Worm (Caenorhabditis elegans) whole organism, late embryonic: Measurements from ENCODE around the gene W03B1.9.

Experiments used
- C38D4.7 ChIP-seq: fragments of 200-800 bp; sonication (Bioruptor generic); optimal IDR thresholded peaks from 2 replicates; lab custom pipeline; 2018; ENCODE audit warnings: mild to moderate bottlenecking, missing genetic modification characterization, moderate library complexity, missing compliant biosample characterization
- elt-2 ChIP-seq: sonication (generic microtip); optimal IDR thresholded peaks from 2 replicates; lab custom pipeline; 2016; ENCODE audit warnings: missing genetic modification reagents, missing genetic modification characterization, missing compliant biosample characterization
- ets-4 ChIP-seq: sonication (generic microtip); optimal IDR thresholded peaks from 2 replicates; lab custom pipeline; 2016; ENCODE audit warnings: missing genetic modification characterization, missing compliant biosample characterization
- fkh-10 ChIP-seq: fragments of 150-350 bp; optimal IDR thresholded peaks from 2 replicates; lab custom pipeline; 2014; ENCODE audit warnings: missing biosample characterization, missing genetic modification reagents, missing genetic modification characterization
- lin-11 ChIP-seq: fragments of 200-800 bp; sonication (Bioruptor generic); optimal IDR thresholded peaks from 2 replicates; lab custom pipeline; 2018; ENCODE audit warnings: mild to moderate bottlenecking, missing genetic modification characterization, missing compliant biosample characterization
- nhr-11 ChIP-seq: fragments of 150-350 bp; optimal IDR thresholded peaks from 2 replicates; lab custom pipeline; 2014; ENCODE audit warnings: missing biosample characterization, missing genetic modification characterization
- pat-9 ChIP-seq: fragments of 200-800 bp; sonication (Bioruptor generic); optimal IDR thresholded peaks from 2 replicates; lab custom pipeline; 2018; ENCODE audit warnings: mild to moderate bottlenecking, missing genetic modification characterization, moderate library complexity, missing compliant biosample characterization

- no peak for TF ChIP-seq ets-4
- TF ChIP-seq nhr-11 (tag; lab: Kevin White, UChicago): no peak
- TF ChIP-seq C38D4.7 (GFP tag; lab: Kevin White, UChicago): no peak
- TF ChIP-seq elt-2 (tag; lab: Kevin White, UChicago): no peak
- no peak for TF ChIP-seq fkh-10
- no peak for TF ChIP-seq pat-9 (tag; lab: Kevin White, UChicago)
- no peak for TF ChIP-seq lin-11 (tag; lab: Kevin White, UChicago)
Observed at ce11 chrIV:4326445-4326844, 30.3 kb downstream of the W03B1.9 start, which contains the start of gene trpl-2.
